Fruit fly (Drosophila melanogaster) whole organism, embryonic: Measurements from ENCODE around the gene CG11836.
A peak's percentile ranks its signal among the peaks of the same experiment; 100 is the strongest.

ENCODE experiments used
- Abd-B ChIP-seq: fragments of 200-800 bp; sonication (Bioruptor generic); optimal IDR thresholded peaks from 2 replicates; lab custom pipeline; 2018; ENCODE audit warnings: missing biosample characterization, mild to moderate bottlenecking, missing genetic modification characterization, moderate library complexity
- Bgb ChIP-seq: fragments of 200-800 bp; sonication (Bioruptor generic); IDR thresholded peaks from 2 replicates; pipeline ENCODE4 v1.3.6; 2022; ENCODE audit warnings: missing biosample characterization, missing genetic modification characterization; ENCODE audit not compliant: partially characterized antibody
- CG10267 ChIP-seq: fragments of 200-800 bp; sonication (Bioruptor generic); optimal IDR thresholded peaks from 2 replicates; lab custom pipeline; 2018; ENCODE audit warnings: missing biosample characterization, mild to moderate bottlenecking, missing genetic modification characterization, moderate library complexity
- CG10654 ChIP-seq: fragments of 200-800 bp; sonication (Bioruptor generic); optimal IDR thresholded peaks from 2 replicates; lab custom pipeline; 2016; ENCODE audit warnings: missing biosample characterization, missing genetic modification characterization
- CG10979 ChIP-seq: fragments of 200-800 bp; sonication (Bioruptor generic); optimal IDR thresholded peaks from 2 replicates; lab custom pipeline; 2018; ENCODE audit warnings: missing biosample characterization, mild to moderate bottlenecking, missing genetic modification characterization, moderate library complexity
- CG11504 ChIP-seq: fragments of 200-800 bp; sonication (Bioruptor generic); optimal IDR thresholded peaks from 3 replicates; lab custom pipeline; 2019; ENCODE audit warnings: missing biosample characterization, mild to moderate bottlenecking, missing genetic modification characterization, moderate library complexity
- CG12299 ChIP-seq: fragments of 200-800 bp; sonication (Bioruptor generic); optimal IDR thresholded peaks from 2 replicates; lab custom pipeline; 2018; ENCODE audit warnings: missing biosample characterization, mild to moderate bottlenecking, missing genetic modification characterization
- CG14441 ChIP-seq: fragments of 200-800 bp; sonication (Bioruptor generic); IDR thresholded peaks from 2 replicates; pipeline ENCODE4 v1.3.6; 2022; ENCODE audit warnings: missing biosample characterization, missing genetic modification characterization
- CG14860 ChIP-seq: fragments of 200-800 bp; sonication (Bioruptor generic); IDR thresholded peaks from 3 replicates; pipeline ENCODE4 v1.3.6; 2022; ENCODE audit warnings: missing biosample characterization, missing genetic modification characterization; ENCODE audit not compliant: partially characterized antibody
- CG2129 ChIP-seq: fragments of 200-800 bp; sonication (Bioruptor generic); IDR thresholded peaks from 2 replicates; pipeline ENCODE4 v1.3.6; 2022; ENCODE audit warnings: missing biosample characterization, missing genetic modification characterization; ENCODE audit not compliant: partially characterized antibody
- CG30020 ChIP-seq: fragments of 200-800 bp; optimal IDR thresholded peaks from 2 replicates; lab custom pipeline; 2019; ENCODE audit warnings: missing biosample characterization, mild to moderate bottlenecking, missing genetic modification characterization, moderate library complexity
- CG30403 ChIP-seq: fragments of 200-800 bp; sonication (Bioruptor generic); optimal IDR thresholded peaks from 3 replicates; lab custom pipeline; 2016; ENCODE audit warnings: missing biosample characterization, missing genetic modification characterization
- CG3281 ChIP-seq: fragments of 200-800 bp; sonication (Bioruptor generic); optimal IDR thresholded peaks from 3 replicates; lab custom pipeline; 2017; ENCODE audit warnings: missing biosample characterization, mild to moderate bottlenecking, missing genetic modification characterization
- CG33213 ChIP-seq: fragments of 200-800 bp; sonication (Bioruptor generic); optimal IDR thresholded peaks from 3 replicates; lab custom pipeline; 2016; ENCODE audit warnings: missing biosample characterization, missing genetic modification characterization
- CG3847 ChIP-seq: fragments of 200-800 bp; sonication (Bioruptor generic); IDR thresholded peaks from 2 replicates; pipeline ENCODE4 v1.3.6; 2022; ENCODE audit warnings: missing biosample characterization, missing genetic modification characterization
- CG4617 ChIP-seq: fragments of 200-800 bp; sonication (Bioruptor generic); optimal IDR thresholded peaks from 3 replicates; lab custom pipeline; 2016; ENCODE audit warnings: missing biosample characterization, missing genetic modification characterization, borderline replicate concordance
- CG6254 ChIP-seq: fragments of 200-800 bp; sonication (Bioruptor generic); optimal IDR thresholded peaks from 3 replicates; lab custom pipeline; 2017; ENCODE audit warnings: mild to moderate bottlenecking, missing biosample characterization, missing genetic modification reagents, missing genetic modification characterization
- CG7839 ChIP-seq: fragments of 200-800 bp; sonication (Bioruptor generic); optimal IDR thresholded peaks from 3 replicates; lab custom pipeline; 2018; ENCODE audit warnings: missing biosample characterization, mild to moderate bottlenecking, missing genetic modification characterization, moderate library complexity
- CG7963 ChIP-seq: fragments of 200-800 bp; sonication (Bioruptor generic); IDR thresholded peaks from 3 replicates; pipeline ENCODE4 v1.3.6; 2022; ENCODE audit warnings: missing biosample characterization, missing genetic modification characterization; ENCODE audit not compliant: partially characterized antibody
- CG8290 ChIP-seq, 3 experiments: fragments of 200-800 bp; sonication (Bioruptor generic); optimal IDR thresholded peaks; 2 replicates each; lab custom pipeline; 2016 to 2019; ENCODE audit warnings: missing biosample characterization in 3 of 3, missing genetic modification characterization in 3 of 3, mild to moderate bottlenecking in 2 of 3, moderate library complexity in 1 of 3
- CG8765 ChIP-seq: fragments of 200-800 bp; sonication (Bioruptor generic); IDR thresholded peaks from 2 replicates; pipeline ENCODE4 v1.3.6; 2022; ENCODE audit warnings: missing biosample characterization, missing genetic modification characterization
- Dad ChIP-seq: fragments of 200-800 bp; sonication (Bioruptor generic); optimal IDR thresholded peaks from 3 replicates; lab custom pipeline; 2016; ENCODE audit warnings: missing biosample characterization, missing genetic modification characterization
- Dip2 ChIP-seq: fragments of 200-800 bp; sonication (Bioruptor generic); IDR thresholded peaks from 2 replicates; pipeline ENCODE4 v1.3.6; 2022; ENCODE audit warnings: missing biosample characterization, missing genetic modification characterization
- Dll ChIP-seq: fragments of 200-800 bp; sonication (Bioruptor generic); IDR thresholded peaks from 4 replicates; pipeline ENCODE4 v1.3.6; 2022; ENCODE audit warnings: missing biosample characterization, missing genetic modification characterization; ENCODE audit not compliant: partially characterized antibody
- ERR ChIP-seq: fragments of 200-800 bp; sonication (Bioruptor generic); optimal IDR thresholded peaks from 2 replicates; lab custom pipeline; 2016; ENCODE audit warnings: missing biosample characterization, missing genetic modification characterization
- Ets97D ChIP-seq: fragments of 200-800 bp; sonication (Bioruptor generic); optimal IDR thresholded peaks from 3 replicates; lab custom pipeline; 2016; ENCODE audit warnings: missing biosample characterization, missing genetic modification characterization
- HLH4C ChIP-seq: fragments of 200-800 bp; sonication (Bioruptor generic); IDR thresholded peaks from 3 replicates; pipeline ENCODE4 v1.3.6; 2022; ENCODE audit warnings: missing biosample characterization, missing genetic modification characterization; ENCODE audit not compliant: partially characterized antibody
- Myb ChIP-seq: fragments of 200-800 bp; sonication (Bioruptor generic); optimal IDR thresholded peaks from 2 replicates; lab custom pipeline; 2016; ENCODE audit warnings: missing biosample characterization, missing genetic modification characterization
- NC2β ChIP-seq: fragments of 200-800 bp; sonication (Bioruptor generic); optimal IDR thresholded peaks from 2 replicates; lab custom pipeline; 2016; ENCODE audit warnings: missing biosample characterization, missing genetic modification characterization
- Opbp ChIP-seq: fragments of 200-800 bp; sonication (Bioruptor generic); IDR thresholded peaks from 3 replicates; pipeline ENCODE4 v1.3.6; 2022; ENCODE audit warnings: missing biosample characterization, missing genetic modification characterization; ENCODE audit not compliant: partially characterized antibody
- Sin3A ChIP-seq: fragments of >200 bp; optimal IDR thresholded peaks from 2 replicates; lab custom pipeline; 2018
- Spps ChIP-seq: fragments of 200-800 bp; sonication (Bioruptor generic); optimal IDR thresholded peaks from 2 replicates; lab custom pipeline; 2018; ENCODE audit warnings: missing biosample characterization, mild to moderate bottlenecking, missing genetic modification characterization
- Sry-β ChIP-seq: fragments of 200-800 bp; sonication (Bioruptor generic); optimal IDR thresholded peaks from 2 replicates; lab custom pipeline; 2018; ENCODE audit warnings: missing biosample characterization, mild to moderate bottlenecking, missing genetic modification characterization, moderate library complexity
- Taf1 ChIP-seq: fragments of 200-800 bp; sonication (Bioruptor generic); IDR thresholded peaks from 2 replicates; pipeline ENCODE4 v1.3.6; 2022; ENCODE audit warnings: missing biosample characterization, missing genetic modification characterization
- Trl ChIP-seq, 3 experiments: fragments of >200 bp in 2 of 3; fragments of 200-800 bp in 1 of 3; sonication (Bioruptor generic) in 1 of 3; optimal IDR thresholded peaks; 2 replicates in 1 of 3; 3 replicates in 2 of 3; lab custom pipeline; 2016 to 2017; ENCODE audit warnings: missing biosample characterization in 1 of 3, missing genetic modification characterization in 1 of 3
- amos ChIP-seq: fragments of 200-800 bp; sonication (Bioruptor generic); IDR thresholded peaks from 2 replicates; pipeline ENCODE4 v1.3.6; 2022; ENCODE audit warnings: missing biosample characterization, missing genetic modification characterization; ENCODE audit not compliant: partially characterized antibody
- emc ChIP-seq: fragments of 200-800 bp; sonication (Bioruptor generic); optimal IDR thresholded peaks from 2 replicates; lab custom pipeline; 2016; ENCODE audit warnings: missing biosample characterization, missing genetic modification characterization
- fu2 ChIP-seq: fragments of 200-800 bp; sonication (Bioruptor generic); optimal IDR thresholded peaks from 2 replicates; lab custom pipeline; 2016; ENCODE audit warnings: missing biosample characterization, missing genetic modification characterization
- gcm2 ChIP-seq: fragments of 200-800 bp; sonication (Bioruptor generic); optimal IDR thresholded peaks from 2 replicates; lab custom pipeline; 2016; ENCODE audit warnings: missing biosample characterization, missing genetic modification characterization
- grn ChIP-seq: fragments of 200-800 bp; sonication (Bioruptor generic); optimal IDR thresholded peaks from 3 replicates; lab custom pipeline; 2017; ENCODE audit warnings: missing biosample characterization, missing genetic modification characterization
- gsb-n ChIP-seq: fragments of 200-800 bp; sonication (Bioruptor generic); optimal IDR thresholded peaks from 3 replicates; lab custom pipeline; 2018; ENCODE audit warnings: missing biosample characterization, mild to moderate bottlenecking, missing genetic modification characterization
- klu ChIP-seq: fragments of 200-800 bp; sonication (Bioruptor generic); IDR thresholded peaks from 2 replicates; pipeline ENCODE4 v1.3.6; 2022; ENCODE audit warnings: missing biosample characterization, missing genetic modification characterization
- lola ChIP-seq, 3 experiments: fragments of >200 bp in 2 of 3; fragments of 200-800 bp in 1 of 3; sonication (Bioruptor generic) in 1 of 3; optimal IDR thresholded peaks; 2 replicates each; lab custom pipeline; 2017 to 2019; ENCODE audit warnings: missing biosample characterization in 3 of 3, missing genetic modification characterization in 3 of 3, mild to moderate bottlenecking in 1 of 3, moderate library complexity in 1 of 3
- repo ChIP-seq: fragments of 200-800 bp; sonication (Bioruptor generic); optimal IDR thresholded peaks from 2 replicates; lab custom pipeline; 2016; ENCODE audit warnings: missing biosample characterization, missing genetic modification characterization
- sens-2 ChIP-seq: fragments of 200-800 bp; sonication (Bioruptor generic); IDR thresholded peaks from 2 replicates; pipeline ENCODE4 v1.3.6; 2022; ENCODE audit warnings: missing biosample characterization, missing genetic modification characterization
- sna ChIP-seq: fragments of 200-800 bp; sonication (Bioruptor generic); IDR thresholded peaks from 2 replicates; pipeline ENCODE4 v1.3.6; 2022; ENCODE audit warnings: missing biosample characterization, missing genetic modification characterization; ENCODE audit not compliant: partially characterized antibody
- tx ChIP-seq: fragments of 200-800 bp; sonication (Bioruptor generic); optimal IDR thresholded peaks from 2 replicates; lab custom pipeline; 2016; ENCODE audit warnings: missing biosample characterization, missing genetic modification characterization
- unc-4 ChIP-seq: fragments of 200-800 bp; sonication (Bioruptor generic); IDR thresholded peaks from 2 replicates; pipeline ENCODE4 v1.3.6; 2022; ENCODE audit warnings: missing biosample characterization, missing genetic modification characterization; ENCODE audit not compliant: partially characterized antibody
- wor ChIP-seq: fragments of 200-800 bp; sonication (Bioruptor generic); IDR thresholded peaks from 2 replicates; pipeline ENCODE4 v1.3.6; 2022; ENCODE audit warnings: missing biosample characterization, missing genetic modification characterization

CG11836 gene

DNA sequence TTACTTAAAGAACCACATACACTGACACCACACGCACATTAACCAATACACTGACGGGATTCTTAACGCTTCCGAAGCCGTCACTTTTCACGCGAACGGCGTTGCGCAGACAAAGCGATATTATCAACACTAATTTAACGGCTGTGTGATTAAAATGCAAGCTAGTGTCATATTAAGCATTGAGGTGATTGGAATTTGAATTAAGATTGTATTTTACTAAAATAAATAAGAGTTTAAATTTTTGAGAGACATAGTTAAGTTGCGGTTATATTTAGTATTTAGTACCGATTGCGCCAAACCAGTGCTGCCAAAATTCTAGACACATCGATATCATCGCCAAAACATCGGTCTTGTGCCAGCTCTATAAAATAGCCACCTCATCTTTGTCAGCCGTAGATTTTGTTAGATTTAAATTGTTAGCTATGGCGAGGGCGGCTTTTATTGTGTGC is 31.9 kb upstream of the CG11836 start, which contains the start of the genes Ythdf and bai (continued):
- peak; percentile 78 for TF ChIP-seq CG4617 (GFP tag; lab: Kevin White, UChicago)
- TF ChIP-seq CG6254 (GFP tag; lab: Kevin White, UChicago), result no peak
- peak; percentile 43 for TF ChIP-seq CG8290 (GFP tag; optimal IDR thresholded peaks at IDR 0.05; lab: Kevin White, UChicago)
- peak in 1 of 2 experiments; percentile 5 for TF ChIP-seq CG8290 (tag; optimal IDR thresholded peaks at IDR 0.05; lab: Kevin White, UChicago)
- peak; percentile 83 for TF ChIP-seq Bgb (GFP tag; lab: Robert Waterston, UW)
- peak; percentile 80 for TF ChIP-seq HLH4C
- no peak for TF ChIP-seq emc (GFP tag; lab: Kevin White, UChicago)
- TF ChIP-seq CG11504 (tag; lab: Kevin White, UChicago), result no peak
- TF ChIP-seq sens-2 (GFP tag; lab: Robert Waterston, UW), result no peak
- no peak for TF ChIP-seq Trl (optimal IDR thresholded peaks at IDR 0.05; lab: Kevin White, UChicago)
- TF ChIP-seq Trl (GFP tag; optimal IDR thresholded peaks at IDR 0.05; lab: Kevin White, UChicago), result peak; percentile 31
- TF ChIP-seq CG3847, result peak; percentile 50; the same call in 1 of the 2 replicates
- peak; percentile 89 for TF ChIP-seq Myb
- no peak for TF ChIP-seq CG12299
- no peak for TF ChIP-seq wor (GFP tag; lab: Robert Waterston, UW)
- TF ChIP-seq tx (GFP tag; lab: Kevin White, UChicago), result peak; percentile 6
- peak; percentile 60 for TF ChIP-seq CG30020
- TF ChIP-seq CG14441 (GFP tag; lab: Robert Waterston, UW), result no peak
- TF ChIP-seq repo (GFP tag; lab: Kevin White, UChicago), result no peak
- no peak for TF ChIP-seq Abd-B (GFP tag; lab: Kevin White, UChicago)
- TF ChIP-seq CG7963 (GFP tag; lab: Robert Waterston, UW), result peak; percentile 55; the same call in 1 of the 3 replicates
- TF ChIP-seq Opbp (GFP tag; lab: Robert Waterston, UW), result peak; percentile 74; the same call in 2 of the 3 replicates
- peak; percentile 27 for TF ChIP-seq Dad (GFP tag; lab: Kevin White, UChicago)
- peak; percentile 92 for TF ChIP-seq unc-4 (GFP tag; lab: Robert Waterston, UW)
- no peak for TF ChIP-seq gsb-n (tag; lab: Kevin White, UChicago)
- peak in 1 of 3 experiments; percentile 27 for TF ChIP-seq lola (GFP tag; optimal IDR thresholded peaks at IDR 0.05; lab: Kevin White, UChicago)
- TF ChIP-seq Dll (GFP tag; lab: Robert Waterston, UW), result peak; percentile 91
- peak; percentile 23 for TF ChIP-seq CG33213 (GFP tag; lab: Kevin White, UChicago)
- peak; percentile 56 for TF ChIP-seq CG3281 (GFP tag; lab: Kevin White, UChicago)
- TF ChIP-seq sna (GFP tag; lab: Robert Waterston, UW), result peak; percentile 90
- TF ChIP-seq klu, result no peak
- no peak for TF ChIP-seq grn (GFP tag; lab: Kevin White, UChicago)
- TF ChIP-seq CG10654 (GFP tag; lab: Kevin White, UChicago), result peak; percentile 18
- peak; percentile 95 for TF ChIP-seq Sin3A
- TF ChIP-seq CG30403, result peak; percentile 64
- no peak for TF ChIP-seq Dip2 (GFP tag; lab: Robert Waterston, UW)
- TF ChIP-seq NC2β, result peak; percentile 44
- TF ChIP-seq Ets97D (GFP tag; lab: Kevin White, UChicago), result peak; percentile 67
- TF ChIP-seq CG7839 (tag; lab: Kevin White, UChicago), result no peak
- peak; percentile 86 for TF ChIP-seq amos (GFP tag; lab: Robert Waterston, UW)
- no peak for TF ChIP-seq CG8765 (GFP tag; lab: Robert Waterston, UW)
- TF ChIP-seq Spps, result no peak
- TF ChIP-seq CG2129, result peak; percentile 74
- no peak for TF ChIP-seq gcm2 (GFP tag; lab: Kevin White, UChicago)
- peak; percentile 5 for TF ChIP-seq fu2 (GFP tag; lab: Kevin White, UChicago)
- peak; percentile 13 for TF ChIP-seq ERR (GFP tag; lab: Kevin White, UChicago)
- TF ChIP-seq Taf1 (GFP tag; lab: Robert Waterston, UW), result no peak
- peak; percentile 86 for TF ChIP-seq CG14860 (GFP tag; lab: Robert Waterston, UW)
- TF ChIP-seq Sry-β (GFP tag; lab: Kevin White, UChicago), result peak; percentile 9
- TF ChIP-seq CG10267, result peak; percentile 98
- peak; percentile 1 for TF ChIP-seq CG10979 (tag; lab: Kevin White, UChicago)
